Fruit fly (Drosophila melanogaster) whole organism, embryonic: ENCODE data around the gene RhoGDI.

ENCODE experiments used
- Awh ChIP-seq: fragments of 200-800 bp; sonication (Bioruptor generic); IDR thresholded peaks from 2 replicates; pipeline ENCODE4, ENCODE4 v1.3.6; 2022; ENCODE audit warnings: missing biosample characterization, missing genetic modification characterization
- CG12155 ChIP-seq: fragments of 200-800 bp; sonication (Bioruptor generic); optimal IDR thresholded peaks from 3 replicates; lab custom pipeline; 2016; ENCODE audit warnings: missing biosample characterization, missing genetic modification characterization
- CG12219 ChIP-seq: fragments of 200-800 bp; sonication (Bioruptor generic); optimal IDR thresholded peaks from 3 replicates; lab custom pipeline; 2018; ENCODE audit warnings: missing biosample characterization, mild to moderate bottlenecking, missing genetic modification characterization
- CG12769 ChIP-seq: fragments of 200-800 bp; sonication (Bioruptor generic); optimal IDR thresholded peaks from 2 replicates; lab custom pipeline; 2019; ENCODE audit warnings: missing biosample characterization, mild to moderate bottlenecking, missing genetic modification characterization, moderate library complexity
- CG12942 ChIP-seq: fragments of 200-800 bp; sonication (Bioruptor generic); optimal IDR thresholded peaks from 3 replicates; lab custom pipeline; 2016; ENCODE audit warnings: missing biosample characterization, missing genetic modification characterization
- CG15011 ChIP-seq: fragments of 200-800 bp; sonication (Bioruptor generic); optimal IDR thresholded peaks from 3 replicates; lab custom pipeline; 2018; ENCODE audit warnings: missing biosample characterization, mild to moderate bottlenecking, missing genetic modification characterization
- CG15073 ChIP-seq: fragments of 200-800 bp; sonication (Bioruptor generic); optimal IDR thresholded peaks from 2 replicates; lab custom pipeline; 2016; ENCODE audit warnings: missing biosample characterization, missing genetic modification characterization
- CG1603 ChIP-seq: fragments of 200-800 bp; sonication (Bioruptor generic); optimal IDR thresholded peaks from 2 replicates; lab custom pipeline; 2019; ENCODE audit warnings: missing biosample characterization, mild to moderate bottlenecking, missing genetic modification characterization, moderate library complexity
- CG17568 ChIP-seq: fragments of 200-800 bp; sonication (Bioruptor generic); optimal IDR thresholded peaks from 2 replicates; lab custom pipeline; 2018; ENCODE audit warnings: missing biosample characterization, mild to moderate bottlenecking, missing genetic modification characterization, moderate library complexity
- CG2202 ChIP-seq: fragments of 200-800 bp; sonication (Bioruptor generic); optimal IDR thresholded peaks from 2 replicates; lab custom pipeline; 2018; ENCODE audit warnings: missing biosample characterization, mild to moderate bottlenecking, missing genetic modification characterization
- CG2712 ChIP-seq: fragments of 200-800 bp; optimal IDR thresholded peaks from 3 replicates; lab custom pipeline; 2019; ENCODE audit warnings: missing biosample characterization, mild to moderate bottlenecking, missing genetic modification characterization, moderate library complexity
- CG30403 ChIP-seq: fragments of 200-800 bp; sonication (Bioruptor generic); optimal IDR thresholded peaks from 3 replicates; lab custom pipeline; 2016; ENCODE audit warnings: missing biosample characterization, missing genetic modification characterization
- CG31365 ChIP-seq: fragments of 200-800 bp; sonication (Bioruptor generic); optimal IDR thresholded peaks from 2 replicates; lab custom pipeline; 2018; ENCODE audit warnings: missing biosample characterization, mild to moderate bottlenecking, missing genetic modification characterization
- CG32532 ChIP-seq: fragments of 200-800 bp; sonication (Bioruptor generic); IDR thresholded peaks from 2 replicates; pipeline ENCODE4 v1.3.6; 2022; ENCODE audit warnings: missing biosample characterization, missing genetic modification characterization
- CG3281 ChIP-seq: fragments of 200-800 bp; sonication (Bioruptor generic); optimal IDR thresholded peaks from 3 replicates; lab custom pipeline; 2017; ENCODE audit warnings: missing biosample characterization, mild to moderate bottlenecking, missing genetic modification characterization
- CG33213 ChIP-seq: fragments of 200-800 bp; sonication (Bioruptor generic); optimal IDR thresholded peaks from 3 replicates; lab custom pipeline; 2016; ENCODE audit warnings: missing biosample characterization, missing genetic modification characterization
- CG4707 ChIP-seq: fragments of 200-800 bp; sonication (Bioruptor generic); optimal IDR thresholded peaks from 2 replicates; lab custom pipeline; 2018; ENCODE audit warnings: missing biosample characterization, mild to moderate bottlenecking, missing genetic modification characterization, moderate library complexity
- CG6175 ChIP-seq: fragments of 200-800 bp; sonication (Bioruptor generic); IDR thresholded peaks from 3 replicates; pipeline ENCODE4 v1.3.6; 2022; ENCODE audit warnings: missing biosample characterization, missing genetic modification characterization
- CG6765 ChIP-seq: fragments of 200-800 bp; sonication (Bioruptor generic); optimal IDR thresholded peaks from 3 replicates; lab custom pipeline; 2017; ENCODE audit warnings: missing biosample characterization, mild to moderate bottlenecking, missing genetic modification characterization
- CG6813 ChIP-seq: fragments of 200-800 bp; sonication (Bioruptor generic); optimal IDR thresholded peaks from 2 replicates; lab custom pipeline; 2017; ENCODE audit warnings: missing biosample characterization, missing genetic modification characterization, mild to moderate bottlenecking, moderate library complexity, missing genetic modification reagents
- CG7556 ChIP-seq: fragments of 200-800 bp; sonication (Bioruptor generic); optimal IDR thresholded peaks from 2 replicates; lab custom pipeline; 2017; ENCODE audit warnings: missing biosample characterization, mild to moderate bottlenecking, missing genetic modification characterization
- CG9727 ChIP-seq: fragments of 200-800 bp; sonication (Bioruptor generic); optimal IDR thresholded peaks from 3 replicates; lab custom pipeline; 2017; ENCODE audit warnings: missing biosample characterization, mild to moderate bottlenecking, missing genetic modification characterization
- CTCF ChIP-seq: fragments of 200-800 bp; sonication (Bioruptor generic); optimal IDR thresholded peaks from 2 replicates; lab custom pipeline; 2017; ENCODE audit warnings: missing biosample characterization, mild to moderate bottlenecking, missing genetic modification characterization, moderate library complexity
- ERR ChIP-seq: fragments of 200-800 bp; sonication (Bioruptor generic); optimal IDR thresholded peaks from 2 replicates; lab custom pipeline; 2016; ENCODE audit warnings: missing biosample characterization, missing genetic modification characterization
- HHEX ChIP-seq: fragments of 200-800 bp; sonication (Bioruptor generic); optimal IDR thresholded peaks from 3 replicates; lab custom pipeline; 2017; ENCODE audit warnings: missing biosample characterization, mild to moderate bottlenecking, missing genetic modification characterization, missing genetic modification reagents
- Hey ChIP-seq: fragments of 200-800 bp; sonication (Bioruptor generic); optimal IDR thresholded peaks from 3 replicates; lab custom pipeline; 2018; ENCODE audit warnings: missing biosample characterization, mild to moderate bottlenecking, missing genetic modification characterization
- Hmr ChIP-seq: fragments of 200-800 bp; sonication (Bioruptor generic); optimal IDR thresholded peaks from 3 replicates; lab custom pipeline; 2017; ENCODE audit warnings: mild to moderate bottlenecking, missing biosample characterization, missing genetic modification reagents, missing genetic modification characterization
- Meics ChIP-seq: fragments of 200-800 bp; sonication (Bioruptor generic); optimal IDR thresholded peaks from 2 replicates; lab custom pipeline; 2017; ENCODE audit warnings: missing biosample characterization, mild to moderate bottlenecking, missing genetic modification characterization
- PHDP ChIP-seq: fragments of 200-800 bp; sonication (Bioruptor generic); optimal IDR thresholded peaks from 3 replicates; lab custom pipeline; 2018; ENCODE audit warnings: missing biosample characterization, mild to moderate bottlenecking, missing genetic modification characterization, moderate library complexity
- Rx ChIP-seq: fragments of 200-800 bp; sonication (Bioruptor generic); IDR thresholded peaks from 2 replicates; pipeline ENCODE4 v1.3.6; 2022; ENCODE audit warnings: missing biosample characterization, missing genetic modification characterization
- Six4 ChIP-seq: fragments of 200-800 bp; sonication (Bioruptor generic); optimal IDR thresholded peaks from 2 replicates; lab custom pipeline; 2016; ENCODE audit warnings: missing biosample characterization, missing genetic modification characterization
- Vsx1 ChIP-seq: fragments of 200-800 bp; sonication (Bioruptor generic); optimal IDR thresholded peaks from 2 replicates; lab custom pipeline; 2017; ENCODE audit warnings: missing biosample characterization, mild to moderate bottlenecking, missing genetic modification characterization, missing genetic modification reagents
- bsh ChIP-seq, 2 experiments: fragments of 200-800 bp; sonication (Bioruptor generic); optimal IDR thresholded peaks; 2 replicates each; lab custom pipeline; 2017 to 2018; ENCODE audit warnings: mild to moderate bottlenecking in 2 of 2, missing biosample characterization in 2 of 2, missing genetic modification characterization in 2 of 2, moderate library complexity in 1 of 2
- caup ChIP-seq: fragments of 200-800 bp; sonication (Bioruptor generic); optimal IDR thresholded peaks from 3 replicates; lab custom pipeline; 2017; ENCODE audit warnings: missing biosample characterization, mild to moderate bottlenecking, missing genetic modification characterization, moderate library complexity; ENCODE audit not compliant: severe bottlenecking
- chif ChIP-seq, 2 experiments: fragments of 200-800 bp; sonication (Bioruptor generic); optimal IDR thresholded peaks; 3 replicates each; lab custom pipeline; 2016; ENCODE audit warnings: missing biosample characterization in 2 of 2, missing genetic modification characterization in 2 of 2
- crp ChIP-seq, 2 experiments: fragments of 200-800 bp; sonication (Bioruptor generic); optimal IDR thresholded peaks; 2 replicates in 1 of 2; 3 replicates in 1 of 2; lab custom pipeline; 2017; ENCODE audit warnings: missing biosample characterization in 2 of 2, missing genetic modification characterization in 2 of 2, mild to moderate bottlenecking in 1 of 2, moderate library complexity in 1 of 2
- dmrt11E ChIP-seq: fragments of 200-800 bp; sonication (Bioruptor generic); optimal IDR thresholded peaks from 3 replicates; lab custom pipeline; 2018; ENCODE audit warnings: missing biosample characterization, mild to moderate bottlenecking, missing genetic modification characterization, moderate library complexity
- dysf ChIP-seq: fragments of 200-800 bp; sonication (Bioruptor generic); IDR thresholded peaks from 3 replicates; pipeline ENCODE4 v1.3.6; 2022; ENCODE audit warnings: missing biosample characterization, missing genetic modification characterization
- gem ChIP-seq: fragments of 200-800 bp; sonication (Bioruptor generic); optimal IDR thresholded peaks from 2 replicates; lab custom pipeline; 2019; ENCODE audit warnings: missing biosample characterization, mild to moderate bottlenecking, missing genetic modification characterization, moderate library complexity
- kay ChIP-seq: fragments of 200-800 bp; sonication (Bioruptor generic); optimal IDR thresholded peaks from 2 replicates; lab custom pipeline; 2016; ENCODE audit warnings: missing biosample characterization, missing genetic modification characterization
- lilli ChIP-seq: fragments of 200-800 bp; sonication (Bioruptor generic); optimal IDR thresholded peaks from 3 replicates; lab custom pipeline; 2016; ENCODE audit warnings: missing biosample characterization, missing genetic modification characterization
- nmo ChIP-seq: fragments of 200-800 bp; sonication (Bioruptor generic); optimal IDR thresholded peaks from 2 replicates; lab custom pipeline; 2018; ENCODE audit warnings: missing biosample characterization, mild to moderate bottlenecking, missing genetic modification characterization, moderate library complexity
- phol ChIP-seq: fragments of 200-800 bp; sonication (Bioruptor generic); optimal IDR thresholded peaks from 3 replicates; lab custom pipeline; 2018; ENCODE audit warnings: missing biosample characterization, mild to moderate bottlenecking, missing genetic modification characterization, moderate library complexity
- sc ChIP-seq, 3 experiments: fragments of >200 bp in 2 of 3; fragments of 200-800 bp in 1 of 3; sonication (Bioruptor generic) in 1 of 3; optimal IDR thresholded peaks; 2 replicates in 2 of 3; 3 replicates in 1 of 3; lab custom pipeline; 2017; ENCODE audit warnings: mild to moderate bottlenecking in 1 of 3, missing biosample characterization in 1 of 3, missing genetic modification characterization in 1 of 3, missing genetic modification reagents in 1 of 3
- stc ChIP-seq: fragments of 200-800 bp; sonication (Bioruptor generic); IDR thresholded peaks from 2 replicates; pipeline ENCODE4 v1.3.6; 2022; ENCODE audit warnings: missing biosample characterization, missing genetic modification characterization
- tin ChIP-seq: fragments of 200-800 bp; sonication (Bioruptor generic); optimal IDR thresholded peaks from 3 replicates; lab custom pipeline; 2016; ENCODE audit warnings: missing biosample characterization, missing genetic modification characterization
- trh ChIP-seq: fragments of 200-800 bp; sonication (Bioruptor generic); optimal IDR thresholded peaks from 2 replicates; lab custom pipeline; 2016; ENCODE audit warnings: missing biosample characterization, missing genetic modification characterization
- vfl ChIP-seq: fragments of 200-800 bp; sonication (Bioruptor generic); optimal IDR thresholded peaks from 2 replicates; lab custom pipeline; 2016; ENCODE audit warnings: missing biosample characterization, missing genetic modification characterization
- zfh1 ChIP-seq: fragments of 200-800 bp; sonication (Bioruptor generic); IDR thresholded peaks from 3 replicates; pipeline ENCODE4 v1.3.6; 2022; ENCODE audit warnings: missing biosample characterization, missing genetic modification characterization
- zfh2 ChIP-seq: fragments of 200-800 bp; sonication (Bioruptor generic); optimal IDR thresholded peaks from 2 replicates; lab custom pipeline; 2016; ENCODE audit warnings: missing biosample characterization, missing genetic modification characterization

Gene RhoGDI

dm6 chr3L:19932917-19933316 is 4.4 kb downstream of the RhoGDI start (continued):
- TF ChIP-seq CG15011 (no peak), chif (GFP tag; optimal IDR thresholded peaks at IDR 0.05; lab: Kevin White, UChicago) (no peak), crp (GFP tag; optimal IDR thresholded peaks at IDR 0.05; lab: Kevin White, UChicago) (no peak), Meics (GFP tag; lab: Kevin White, UChicago) (peak; percentile 45), nmo (no peak), stc (GFP tag; lab: Robert Waterston, UW) (peak; percentile 23; the same call in 1 of the 2 replicates), ERR (GFP tag; lab: Kevin White, UChicago) (no peak), dmrt11E (no peak), kay (peak; percentile 80), CG3281 (peak; percentile 55), tin (GFP tag; lab: Kevin White, UChicago) (no peak), CG31365 (tag; lab: Kevin White, UChicago) (peak; percentile 45), CG15073 (no peak), trh (no peak), CG12219 (peak; percentile 51), CG9727 (GFP tag; lab: Kevin White, UChicago) (no peak), CG12155 (GFP tag; lab: Kevin White, UChicago) (peak; percentile 4), gem (tag; lab: Kevin White, UChicago) (peak; percentile 27), CG1603 (tag; lab: Kevin White, UChicago) (peak; percentile 47), Vsx1 (GFP tag; lab: Kevin White, UChicago) (peak; percentile 59), CG2202 (peak; percentile 29), Rx (GFP tag; lab: Robert Waterston, UW) (no peak), CG4707 (GFP tag; lab: Kevin White, UChicago) (peak; percentile 48), CTCF (GFP tag; lab: Kevin White, UChicago) (peak; percentile 18), phol (tag; lab: Kevin White, UChicago) (no peak), bsh (GFP tag; optimal IDR thresholded peaks at IDR 0.05; lab: Kevin White, UChicago) (peak in 1 of 2 experiments; percentile 27), vfl (GFP tag; lab: Kevin White, UChicago) (peak; percentile 21), caup (GFP tag; lab: Kevin White, UChicago) (peak; percentile 68), Awh (GFP tag; lab: Robert Waterston, UW) (peak; percentile 48; the same call in 1 of the 2 replicates), Six4 (GFP tag; lab: Kevin White, UChicago) (no peak), zfh2 (GFP tag; lab: Kevin White, UChicago) (no peak), CG30403 (no peak), lilli (GFP tag; lab: Kevin White, UChicago) (peak; percentile 41), Hey (tag; lab: Kevin White, UChicago) (peak; percentile 23), HHEX (GFP tag; lab: Kevin White, UChicago) (peak; percentile 52), dysf (GFP tag; lab: Robert Waterston, UW) (peak; percentile 44; the same call in 1 of the 3 replicates), PHDP (tag; lab: Kevin White, UChicago) (peak; percentile 60), CG6813 (GFP tag; lab: Kevin White, UChicago) (peak; percentile 56), Hmr (GFP tag; lab: Kevin White, UChicago) (peak; percentile 69), CG12769 (peak; percentile 12), CG7556 (peak; percentile 22), CG17568 (peak; percentile 62), CG12942 (GFP tag; lab: Kevin White, UChicago) (peak; percentile 4), zfh1 (GFP tag; lab: Robert Waterston, UW) (no peak), CG33213 (no peak), sc (optimal IDR thresholded peaks at IDR 0.05; lab: Kevin White, UChicago) (no peak), sc (GFP tag; optimal IDR thresholded peaks at IDR 0.05; lab: Kevin White, UChicago) (peak; percentile 4), CG2712 (tag; lab: Kevin White, UChicago) (peak; percentile 2), CG32532 (GFP tag; lab: Robert Waterston, UW) (peak; percentile 66; the same call in 1 of the 2 replicates), CG6175 (GFP tag; lab: Robert Waterston, UW) (peak; percentile 66; the same call in 1 of the 3 replicates), CG6765 (GFP tag; lab: Kevin White, UChicago) (peak; percentile 3)
